Worm (Caenorhabditis elegans) whole organism, L1 larva: ENCODE measurements around the gene K08E7.6.

Experiments
- mab-9 ChIP-seq: fragments of 200-800 bp; sonication (Bioruptor generic); IDR thresholded peaks from 2 replicates; pipeline ENCODE4 v1.3.6; 2022; ENCODE audit warnings: missing genetic modification reagents, missing genetic modification characterization, missing compliant biosample characterization
- ztf-11 ChIP-seq, 2 experiments: sonication (generic microtip); optimal IDR thresholded peaks; 2 replicates each; lab custom pipeline; 2016 to 2017; ENCODE audit warnings: missing genetic modification characterization in 2 of 2, missing biosample characterization in 1 of 2, missing compliant biosample characterization in 1 of 2

ce11 chrIV:12581046-12581445, at the start of gene K08E7.6:
- no peak for TF ChIP-seq mab-9 (GFP tag; lab: Robert Waterston, UW)
- TF ChIP-seq ztf-11 (tag; optimal IDR thresholded peaks at IDR 0.05; lab: Kevin White, UChicago): no peak
